Worm (Caenorhabditis elegans) whole organism, L3 larva: ENCODE results near the gene K09H11.4.

Experiments
- aly-2 ChIP-seq: fragments of 150-350 bp; optimal IDR thresholded peaks from 2 replicates; lab custom pipeline; 2014; ENCODE audit warnings: missing biosample characterization, missing genetic modification characterization
- ama-1 ChIP-seq: fragments of 150-350 bp; optimal IDR thresholded peaks from 2 replicates; lab custom pipeline; 2018
- ceh-16 ChIP-seq: sonication (generic microtip); optimal IDR thresholded peaks from 2 replicates; lab custom pipeline; 2017; ENCODE audit warnings: missing biosample characterization, missing genetic modification characterization
- ceh-28 ChIP-seq: fragments of 150-350 bp; optimal IDR thresholded peaks from 2 replicates; lab custom pipeline; 2014; ENCODE audit warnings: missing biosample characterization, missing genetic modification reagents, missing genetic modification characterization
- ceh-82 ChIP-seq: fragments of 150-350 bp; optimal IDR thresholded peaks from 2 replicates; lab custom pipeline; 2014; ENCODE audit warnings: missing biosample characterization, missing genetic modification characterization
- ceh-9 ChIP-seq: sonication (generic microtip); optimal IDR thresholded peaks from 2 replicates; lab custom pipeline; 2018; ENCODE audit warnings: missing biosample characterization, missing genetic modification characterization
- daf-12 ChIP-seq: fragments of 150-350 bp; optimal IDR thresholded peaks from 2 replicates; lab custom pipeline; 2014; ENCODE audit warnings: missing biosample characterization, missing genetic modification reagents, missing genetic modification characterization
- egl-27 ChIP-seq: sonication (generic microtip); optimal IDR thresholded peaks from 4 replicates; lab custom pipeline; 2017; ENCODE audit warnings: missing biosample characterization, missing genetic modification reagents, missing genetic modification characterization
- egl-5 ChIP-seq: fragments of 150-350 bp; optimal IDR thresholded peaks from 2 replicates; lab custom pipeline; 2017; ENCODE audit warnings: missing biosample characterization, missing genetic modification reagents, missing genetic modification characterization, inconsistent platforms
- elt-1 ChIP-seq: fragments of 150-350 bp; optimal IDR thresholded peaks from 2 replicates; lab custom pipeline; 2014; ENCODE audit warnings: missing biosample characterization, missing genetic modification characterization
- elt-2 ChIP-seq: sonication (generic microtip); optimal IDR thresholded peaks from 2 replicates; lab custom pipeline; 2016; ENCODE audit warnings: missing genetic modification reagents, mild to moderate bottlenecking, missing genetic modification characterization, missing compliant biosample characterization
- elt-3 ChIP-seq, 3 experiments: fragments of 150-350 bp in 1 of 3; sonication (generic microtip) in 2 of 3; optimal IDR thresholded peaks; 2 replicates in 2 of 3; 4 replicates in 1 of 3; lab custom pipeline; 2014 to 2017; ENCODE audit warnings: missing biosample characterization in 3 of 3, missing genetic modification characterization in 3 of 3
- eor-1 ChIP-seq, 2 experiments: fragments of 150-350 bp; optimal IDR thresholded peaks; 2 replicates each; lab custom pipeline; 2014 to 2018; ENCODE audit warnings: missing biosample characterization in 2 of 2, missing genetic modification characterization in 2 of 2
- fkh-10 ChIP-seq: sonication (generic microtip); optimal IDR thresholded peaks from 2 replicates; lab custom pipeline; 2017; ENCODE audit warnings: missing biosample characterization, missing genetic modification reagents, missing genetic modification characterization
- fkh-2 ChIP-seq: fragments of 150-350 bp; optimal IDR thresholded peaks from 2 replicates; lab custom pipeline; 2014; ENCODE audit warnings: missing biosample characterization, missing genetic modification reagents, missing genetic modification characterization
- fos-1 ChIP-seq: fragments of 150-350 bp; optimal IDR thresholded peaks from 2 replicates; lab custom pipeline; 2014; ENCODE audit warnings: missing biosample characterization, missing genetic modification characterization
- hmg-11 ChIP-seq: sonication (generic microtip); optimal IDR thresholded peaks from 2 replicates; lab custom pipeline; 2016; ENCODE audit warnings: missing genetic modification characterization, missing compliant biosample characterization
- lin-15B ChIP-seq: fragments of 150-350 bp; optimal IDR thresholded peaks from 2 replicates; lab custom pipeline; 2014; ENCODE audit warnings: missing biosample characterization, missing genetic modification characterization
- lin-39 ChIP-seq: fragments of 150-350 bp; optimal IDR thresholded peaks from 2 replicates; lab custom pipeline; 2018; ENCODE audit warnings: missing biosample characterization, missing genetic modification reagents, missing genetic modification characterization
- lsy-12 ChIP-seq: sonication (generic microtip); optimal IDR thresholded peaks from 2 replicates; lab custom pipeline; 2016; ENCODE audit warnings: mild to moderate bottlenecking, missing genetic modification characterization, missing compliant biosample characterization
- mdl-1 ChIP-seq: fragments of 150-350 bp; optimal IDR thresholded peaks from 2 replicates; lab custom pipeline; 2014; ENCODE audit warnings: missing biosample characterization, missing genetic modification characterization
- nhr-12 ChIP-seq: fragments of 150-350 bp; optimal IDR thresholded peaks from 2 replicates; lab custom pipeline; 2014; ENCODE audit warnings: missing biosample characterization, missing genetic modification characterization
- nhr-237 ChIP-seq: fragments of 150-350 bp; optimal IDR thresholded peaks from 2 replicates; lab custom pipeline; 2014; ENCODE audit warnings: missing biosample characterization, missing genetic modification characterization
- nhr-28 ChIP-seq: fragments of 150-350 bp; optimal IDR thresholded peaks from 2 replicates; lab custom pipeline; 2014; ENCODE audit warnings: missing biosample characterization, missing genetic modification characterization
- nhr-67 ChIP-seq: fragments of 150-350 bp; optimal IDR thresholded peaks from 2 replicates; lab custom pipeline; 2014; ENCODE audit warnings: missing biosample characterization, missing genetic modification characterization
- nhr-76 ChIP-seq: fragments of 150-350 bp; sonication (generic microtip); optimal IDR thresholded peaks from 5 replicates; lab custom pipeline; 2014; ENCODE audit warnings: missing biosample characterization, missing genetic modification characterization
- sea-2 ChIP-seq: fragments of 150-350 bp; sonication (generic microtip); optimal IDR thresholded peaks from 4 replicates; lab custom pipeline; 2014; ENCODE audit warnings: missing biosample characterization, missing genetic modification reagents, missing genetic modification characterization
- skn-1 ChIP-seq: fragments of 150-350 bp; optimal IDR thresholded peaks from 2 replicates; lab custom pipeline; 2014; ENCODE audit warnings: missing biosample characterization, missing genetic modification characterization
- snpc-4 ChIP-seq: fragments of 150-350 bp; optimal IDR thresholded peaks from 2 replicates; lab custom pipeline; 2014; ENCODE audit warnings: missing biosample characterization, missing genetic modification characterization
- ztf-11 ChIP-seq: fragments of 150-350 bp; optimal IDR thresholded peaks from 2 replicates; lab custom pipeline; 2014; ENCODE audit warnings: missing biosample characterization, missing genetic modification characterization
- ztf-4 ChIP-seq: fragments of 150-350 bp; optimal IDR thresholded peaks from 2 replicates; lab custom pipeline; 2014; ENCODE audit warnings: missing biosample characterization, missing genetic modification characterization

Gene K09H11.4

DNA sequence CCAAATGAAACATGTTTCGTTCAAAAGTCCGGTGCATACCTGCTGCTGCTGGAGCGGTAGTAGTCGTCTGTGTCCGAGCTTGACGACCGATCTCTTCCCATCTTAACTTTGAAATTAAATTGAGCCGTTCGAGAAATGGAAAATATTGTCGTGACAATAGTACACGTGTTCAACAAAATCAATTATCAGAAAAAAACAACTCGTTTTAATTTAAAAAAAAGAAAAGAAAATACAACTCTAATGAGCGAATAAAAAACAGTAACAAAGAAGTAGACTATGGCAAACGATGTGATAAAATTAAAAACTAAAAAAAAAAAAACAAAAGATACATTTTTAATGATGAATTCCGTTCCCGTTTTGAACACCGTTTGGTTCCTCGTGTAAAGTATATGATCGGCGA is 43.8 kb downstream of the K09H11.4 start, which contains the start of gene prp-39:
prp-39 (minus strand) TSS at position 101 of the 400 bp plus-strand sequence.
- TF ChIP-seq mdl-1 (no peak), egl-27 (no peak), fos-1 (tag; lab: Kevin White, UChicago) (no peak), sea-2 (GFP tag; lab: Kevin White, UChicago) (no peak), lsy-12 (no peak), fkh-2 (no peak), fkh-10 (GFP tag; lab: Kevin White, UChicago) (no peak), nhr-12 (tag; lab: Kevin White, UChicago) (no peak), egl-5 (tag; lab: Kevin White, UChicago) (no peak), nhr-76 (tag; lab: Kevin White, UChicago) (no peak), ceh-82 (tag; lab: Kevin White, UChicago) (no peak), daf-12 (tag; lab: Kevin White, UChicago) (no peak)

DNA sequence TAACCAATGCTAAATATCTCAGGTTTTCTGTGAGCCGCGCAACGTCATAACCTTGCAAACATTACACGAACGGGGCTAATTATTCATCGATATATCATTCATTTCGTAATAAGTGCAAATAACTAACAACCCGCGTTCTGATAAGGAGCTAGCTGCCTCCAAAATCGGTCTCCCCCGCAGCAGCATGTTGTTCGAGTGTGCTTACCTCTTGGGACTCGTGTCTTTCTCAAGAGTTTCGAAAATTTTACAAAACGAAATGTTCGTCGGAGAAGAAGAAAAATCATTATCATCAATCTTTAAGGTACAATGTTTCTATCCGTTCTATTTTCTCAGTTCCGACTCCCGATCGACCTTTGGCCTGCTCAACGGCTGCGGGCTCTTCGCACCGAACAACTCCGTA is 48.4 kb downstream of the K09H11.4 start:
- no peak for TF ChIP-seq egl-27
- no peak for TF ChIP-seq nhr-76 (tag; lab: Kevin White, UChicago)
- TF ChIP-seq sea-2 (GFP tag; lab: Kevin White, UChicago), result no peak
- TF ChIP-seq ztf-4 (tag; lab: Kevin White, UChicago), result no peak
- no peak for TF ChIP-seq eor-1 (tag; optimal IDR thresholded peaks at IDR 0.05; lab: Kevin White, UChicago)
- no peak for TF ChIP-seq ztf-11 (tag; lab: Kevin White, UChicago)
- TF ChIP-seq egl-5 (tag; lab: Kevin White, UChicago), result no peak
- TF ChIP-seq snpc-4 (tag; lab: Kevin White, UChicago), result no peak
- TF ChIP-seq elt-3 (tag; optimal IDR thresholded peaks at IDR 0.05; lab: Kevin White, UChicago), result no peak
- TF ChIP-seq nhr-28 (tag; lab: Kevin White, UChicago), result no peak
- TF ChIP-seq elt-2 (tag; lab: Kevin White, UChicago), result no peak
- TF ChIP-seq aly-2 (tag; lab: Kevin White, UChicago), result no peak
- no peak for TF ChIP-seq ceh-9 (tag; lab: Kevin White, UChicago)
- TF ChIP-seq ceh-28 (tag; lab: Kevin White, UChicago), result no peak

DNA sequence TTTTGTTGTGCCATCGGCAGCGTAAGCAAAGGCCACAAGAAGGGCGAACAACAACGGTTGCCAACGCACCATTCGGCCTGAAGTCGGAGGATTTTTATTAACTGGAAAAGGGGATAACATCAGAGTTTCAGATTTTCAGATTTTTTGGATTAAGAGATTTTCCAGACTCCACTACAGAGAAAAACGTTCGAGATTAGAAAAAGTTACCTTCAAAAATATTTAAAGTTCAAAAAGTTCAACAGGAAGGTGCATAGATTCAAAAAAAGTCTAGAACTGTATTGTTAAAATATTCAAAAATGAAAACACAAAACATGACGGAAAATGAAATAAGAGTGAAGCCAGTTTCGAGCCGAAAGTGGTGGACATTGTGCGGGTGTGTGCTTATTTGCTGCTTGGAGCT is 50.4 kb downstream of the K09H11.4 start, which contains the start of gene pqn-13:
pqn-13 (minus strand) TSS at position 101 of the 400 bp plus-strand sequence.
- no peak for TF ChIP-seq skn-1 (tag; lab: Kevin White, UChicago)
- TF ChIP-seq snpc-4 (tag; lab: Kevin White, UChicago), result no peak
- TF ChIP-seq ceh-16 (tag; lab: Kevin White, UChicago), result no peak
- TF ChIP-seq lin-15B (tag; lab: Kevin White, UChicago), result no peak
- no peak for TF ChIP-seq elt-1 (tag; lab: Kevin White, UChicago)
- no peak for TF ChIP-seq hmg-11 (tag; lab: Kevin White, UChicago)
- no peak for TF ChIP-seq eor-1 (tag; optimal IDR thresholded peaks at IDR 0.05; lab: Kevin White, UChicago)
- TF ChIP-seq ceh-82 (tag; lab: Kevin White, UChicago), result no peak
- no peak for TF ChIP-seq ama-1 (lab: Kevin White, UChicago)
- no peak for TF ChIP-seq nhr-237
- no peak for TF ChIP-seq fos-1 (tag; lab: Kevin White, UChicago)
- no peak for TF ChIP-seq nhr-67 (tag; lab: Kevin White, UChicago)
- TF ChIP-seq egl-27, result no peak
- no peak for TF ChIP-seq nhr-28 (tag; lab: Kevin White, UChicago)
- TF ChIP-seq lin-39 (tag; lab: Kevin White, UChicago), result no peak
- TF ChIP-seq, all 47 proteins: peak for 0
